Fruit fly (Drosophila melanogaster) whole organism, embryonic: ENCODE data around the gene Strip.

Experiments
- Adf1 ChIP-seq: fragments of 200-800 bp; sonication (Bioruptor generic); IDR thresholded peaks from 2 replicates; pipeline ENCODE4 v1.3.6; 2022; ENCODE audit warnings: missing biosample characterization, missing genetic modification characterization
- Atf3 ChIP-seq: fragments of 200-800 bp; sonication (Bioruptor generic); optimal IDR thresholded peaks from 3 replicates; lab custom pipeline; 2016; ENCODE audit warnings: missing biosample characterization, missing genetic modification characterization
- Blimp-1 ChIP-seq: fragments of 200-800 bp; sonication (Bioruptor generic); optimal IDR thresholded peaks from 3 replicates; lab custom pipeline; 2018; ENCODE audit warnings: missing biosample characterization, missing genetic modification characterization, mild to moderate bottlenecking, moderate library complexity, missing genetic modification reagents
- CG10274 ChIP-seq: fragments of 200-800 bp; sonication (Bioruptor generic); optimal IDR thresholded peaks from 3 replicates; lab custom pipeline; 2017; ENCODE audit warnings: missing biosample characterization, mild to moderate bottlenecking, missing genetic modification characterization
- CG10321 ChIP-seq: fragments of 200-800 bp; sonication (Bioruptor generic); IDR thresholded peaks from 2 replicates; pipeline ENCODE4 v1.3.6; 2022; ENCODE audit warnings: missing biosample characterization, missing genetic modification characterization
- CG10366 ChIP-seq: fragments of 200-800 bp; sonication (Bioruptor generic); IDR thresholded peaks from 2 replicates; pipeline ENCODE4 v1.3.6; 2022; ENCODE audit warnings: missing biosample characterization, missing genetic modification characterization
- CG11456 ChIP-seq: fragments of 200-800 bp; sonication (Bioruptor generic); IDR thresholded peaks from 3 replicates; pipeline ENCODE4 v1.3.6; 2022; ENCODE audit warnings: missing biosample characterization, missing genetic modification characterization
- CG11696 ChIP-seq: fragments of 200-800 bp; sonication (Bioruptor generic); IDR thresholded peaks from 2 replicates; pipeline ENCODE4 v1.3.6; 2022; ENCODE audit warnings: missing biosample characterization, missing genetic modification characterization
- CG12299 ChIP-seq: fragments of 200-800 bp; sonication (Bioruptor generic); optimal IDR thresholded peaks from 2 replicates; lab custom pipeline; 2018; ENCODE audit warnings: missing biosample characterization, mild to moderate bottlenecking, missing genetic modification characterization
- CG12744 ChIP-seq: fragments of 200-800 bp; sonication (Bioruptor generic); optimal IDR thresholded peaks from 2 replicates; lab custom pipeline; 2016; ENCODE audit warnings: missing biosample characterization, missing genetic modification characterization
- CG14050 ChIP-seq: fragments of 200-800 bp; sonication (Bioruptor generic); IDR thresholded peaks from 3 replicates; pipeline ENCODE4 v1.3.6; 2022; ENCODE audit warnings: missing biosample characterization, missing genetic modification characterization
- CG17359 ChIP-seq: fragments of 200-800 bp; sonication (Bioruptor generic); optimal IDR thresholded peaks from 3 replicates; lab custom pipeline; 2018; ENCODE audit warnings: missing biosample characterization, mild to moderate bottlenecking, missing genetic modification characterization, moderate library complexity
- CG17912 ChIP-seq: fragments of 200-800 bp; sonication (Bioruptor generic); optimal IDR thresholded peaks from 2 replicates; lab custom pipeline; 2018; ENCODE audit warnings: missing biosample characterization, mild to moderate bottlenecking, missing genetic modification characterization
- CG31224 ChIP-seq: fragments of 200-800 bp; sonication (Bioruptor generic); IDR thresholded peaks from 2 replicates; pipeline ENCODE4 v1.3.6; 2022; ENCODE audit warnings: missing biosample characterization, missing genetic modification characterization
- CG32772 ChIP-seq: fragments of 200-800 bp; sonication (Bioruptor generic); IDR thresholded peaks from 2 replicates; pipeline ENCODE4 v1.3.6; 2022; ENCODE audit warnings: missing biosample characterization, missing genetic modification characterization
- CG4360 ChIP-seq: fragments of 200-800 bp; sonication (Bioruptor generic); IDR thresholded peaks from 2 replicates; pipeline ENCODE4 v1.3.6; 2022; ENCODE audit warnings: missing biosample characterization, missing genetic modification characterization
- CG4820 ChIP-seq: fragments of 200-800 bp; sonication (Bioruptor generic); optimal IDR thresholded peaks from 3 replicates; lab custom pipeline; 2016; ENCODE audit warnings: missing biosample characterization, missing genetic modification characterization
- CG5245 ChIP-seq: fragments of 200-800 bp; sonication (Bioruptor generic); optimal IDR thresholded peaks from 3 replicates; lab custom pipeline; 2016; ENCODE audit warnings: missing biosample characterization, missing genetic modification characterization
- CG6272 ChIP-seq: fragments of 200-800 bp; sonication (Bioruptor generic); IDR thresholded peaks from 2 replicates; pipeline ENCODE4 v1.3.6; 2022; ENCODE audit warnings: missing biosample characterization, missing genetic modification characterization
- CrebB ChIP-seq: fragments of 200-800 bp; sonication (Bioruptor generic); optimal IDR thresholded peaks from 3 replicates; lab custom pipeline; 2018; ENCODE audit warnings: missing biosample characterization, mild to moderate bottlenecking, missing genetic modification characterization
- D19B ChIP-seq: fragments of 200-800 bp; sonication (Bioruptor generic); optimal IDR thresholded peaks from 2 replicates; lab custom pipeline; 2017; ENCODE audit warnings: missing biosample characterization, mild to moderate bottlenecking, missing genetic modification characterization
- Dbx ChIP-seq: fragments of 200-800 bp; sonication (Bioruptor generic); IDR thresholded peaks from 3 replicates; pipeline ENCODE4 v1.3.6; 2022; ENCODE audit warnings: missing biosample characterization, missing genetic modification characterization
- Dref ChIP-seq: fragments of 200-800 bp; sonication (Bioruptor generic); IDR thresholded peaks from 2 replicates; pipeline ENCODE4 v1.3.6; 2022; ENCODE audit warnings: missing biosample characterization, missing genetic modification characterization
- E2f2 ChIP-seq: fragments of 200-800 bp; sonication (Bioruptor generic); IDR thresholded peaks from 2 replicates; pipeline ENCODE4 v1.3.6; 2022; ENCODE audit warnings: missing biosample characterization, missing genetic modification characterization
- Gsc ChIP-seq: fragments of 200-800 bp; sonication (Bioruptor generic); IDR thresholded peaks from 2 replicates; pipeline ENCODE4 v1.3.6; 2022; ENCODE audit warnings: missing biosample characterization, missing genetic modification characterization
- HLH3B ChIP-seq: fragments of 200-800 bp; sonication (Bioruptor generic); IDR thresholded peaks from 2 replicates; pipeline ENCODE4 v1.3.6; 2022; ENCODE audit warnings: missing biosample characterization, missing genetic modification characterization
- Hey ChIP-seq: fragments of 200-800 bp; sonication (Bioruptor generic); optimal IDR thresholded peaks from 3 replicates; lab custom pipeline; 2018; ENCODE audit warnings: missing biosample characterization, mild to moderate bottlenecking, missing genetic modification characterization
- HmgZ ChIP-seq: fragments of 200-800 bp; sonication (Bioruptor generic); optimal IDR thresholded peaks from 2 replicates; lab custom pipeline; 2018; ENCODE audit warnings: missing biosample characterization, mild to moderate bottlenecking, missing genetic modification characterization
- NC2α ChIP-seq: fragments of 200-800 bp; sonication (Bioruptor generic); optimal IDR thresholded peaks from 2 replicates; lab custom pipeline; 2016; ENCODE audit warnings: missing biosample characterization, missing genetic modification characterization
- Neu2 ChIP-seq: fragments of 200-800 bp; sonication (Bioruptor generic); optimal IDR thresholded peaks from 3 replicates; lab custom pipeline; 2016; ENCODE audit warnings: missing biosample characterization, missing genetic modification characterization, borderline replicate concordance
- Opbp ChIP-seq: fragments of 200-800 bp; sonication (Bioruptor generic); IDR thresholded peaks from 3 replicates; pipeline ENCODE4 v1.3.6; 2022; ENCODE audit warnings: missing biosample characterization, missing genetic modification characterization; ENCODE audit not compliant: partially characterized antibody
- Ravus ChIP-seq: fragments of 200-800 bp; sonication (Bioruptor generic); IDR thresholded peaks from 2 replicates; pipeline ENCODE4 v1.3.6; 2022; ENCODE audit warnings: missing biosample characterization, missing genetic modification characterization
- Sin3A ChIP-seq: fragments of >200 bp; optimal IDR thresholded peaks from 2 replicates; lab custom pipeline; 2018
- Sry-β ChIP-seq: fragments of 200-800 bp; sonication (Bioruptor generic); optimal IDR thresholded peaks from 2 replicates; lab custom pipeline; 2018; ENCODE audit warnings: missing biosample characterization, mild to moderate bottlenecking, missing genetic modification characterization, moderate library complexity
- Xbp1 ChIP-seq: fragments of 200-800 bp; sonication (Bioruptor generic); optimal IDR thresholded peaks from 3 replicates; lab custom pipeline; 2016; ENCODE audit warnings: missing biosample characterization, mild to moderate bottlenecking, missing genetic modification characterization
- dm ChIP-seq: fragments of 200-800 bp; sonication (Bioruptor generic); optimal IDR thresholded peaks from 3 replicates; lab custom pipeline; 2016; ENCODE audit warnings: missing biosample characterization, missing genetic modification characterization
- dmrt11E ChIP-seq: fragments of 200-800 bp; sonication (Bioruptor generic); optimal IDR thresholded peaks from 3 replicates; lab custom pipeline; 2018; ENCODE audit warnings: missing biosample characterization, mild to moderate bottlenecking, missing genetic modification characterization, moderate library complexity
- dysf ChIP-seq: fragments of 200-800 bp; sonication (Bioruptor generic); IDR thresholded peaks from 3 replicates; pipeline ENCODE4 v1.3.6; 2022; ENCODE audit warnings: missing biosample characterization, missing genetic modification characterization
- ewg ChIP-seq: fragments of 200-800 bp; sonication (Bioruptor generic); optimal IDR thresholded peaks from 3 replicates; lab custom pipeline; 2017; ENCODE audit warnings: mild to moderate bottlenecking, missing biosample characterization, missing genetic modification reagents, missing genetic modification characterization
- fd64A ChIP-seq: fragments of 200-800 bp; sonication (Bioruptor generic); optimal IDR thresholded peaks from 3 replicates; lab custom pipeline; 2018; ENCODE audit warnings: missing biosample characterization, mild to moderate bottlenecking, missing genetic modification characterization
- fd96Cb ChIP-seq: fragments of 200-800 bp; sonication (Bioruptor generic); optimal IDR thresholded peaks from 2 replicates; lab custom pipeline; 2018; ENCODE audit warnings: missing biosample characterization, mild to moderate bottlenecking, missing genetic modification characterization, moderate library complexity
- gro ChIP-seq: fragments of 200-800 bp; sonication (Bioruptor generic); optimal IDR thresholded peaks from 2 replicates; lab custom pipeline; 2016; ENCODE audit warnings: missing biosample characterization, missing genetic modification characterization
- luna ChIP-seq: fragments of 200-800 bp; sonication (Bioruptor generic); optimal IDR thresholded peaks from 2 replicates; lab custom pipeline; 2016; ENCODE audit warnings: missing biosample characterization, missing genetic modification characterization
- maf-S ChIP-seq: fragments of 200-800 bp; sonication (Bioruptor generic); optimal IDR thresholded peaks from 2 replicates; lab custom pipeline; 2016; ENCODE audit warnings: missing biosample characterization, missing genetic modification characterization
- mam ChIP-seq: fragments of 200-800 bp; sonication (Bioruptor generic); optimal IDR thresholded peaks from 3 replicates; lab custom pipeline; 2016; ENCODE audit warnings: missing biosample characterization, missing genetic modification characterization
- mirr ChIP-seq: fragments of 200-800 bp; sonication (Bioruptor generic); optimal IDR thresholded peaks from 3 replicates; lab custom pipeline; 2018; ENCODE audit warnings: missing biosample characterization, mild to moderate bottlenecking, missing genetic modification characterization
- otp ChIP-seq: fragments of 200-800 bp; sonication (Bioruptor generic); IDR thresholded peaks from 3 replicates; pipeline ENCODE4, ENCODE4 v1.3.6; 2022; ENCODE audit warnings: missing biosample characterization, missing genetic modification characterization
- ro ChIP-seq: fragments of 200-800 bp; sonication (Bioruptor generic); IDR thresholded peaks from 2 replicates; pipeline ENCODE4 v1.3.6; 2022; ENCODE audit warnings: missing biosample characterization, missing genetic modification characterization
- sens-2 ChIP-seq: fragments of 200-800 bp; sonication (Bioruptor generic); IDR thresholded peaks from 2 replicates; pipeline ENCODE4 v1.3.6; 2022; ENCODE audit warnings: missing biosample characterization, missing genetic modification characterization
- sob ChIP-seq: fragments of 200-800 bp; sonication (Bioruptor generic); IDR thresholded peaks from 2 replicates; pipeline ENCODE4 v1.3.6; 2022; ENCODE audit warnings: missing biosample characterization, missing genetic modification characterization
- sr ChIP-seq: fragments of 200-800 bp; sonication (Bioruptor generic); IDR thresholded peaks from 3 replicates; pipeline ENCODE4 v1.3.6; 2022; ENCODE audit warnings: missing biosample characterization, missing genetic modification characterization
- stwl ChIP-seq: fragments of 200-800 bp; sonication (Bioruptor generic); optimal IDR thresholded peaks from 3 replicates; lab custom pipeline; 2018; ENCODE audit warnings: missing biosample characterization, mild to moderate bottlenecking, missing genetic modification characterization, moderate library complexity
- wor ChIP-seq: fragments of 200-800 bp; sonication (Bioruptor generic); IDR thresholded peaks from 2 replicates; pipeline ENCODE4 v1.3.6; 2022; ENCODE audit warnings: missing biosample characterization, missing genetic modification characterization

Gene Strip

DNA sequence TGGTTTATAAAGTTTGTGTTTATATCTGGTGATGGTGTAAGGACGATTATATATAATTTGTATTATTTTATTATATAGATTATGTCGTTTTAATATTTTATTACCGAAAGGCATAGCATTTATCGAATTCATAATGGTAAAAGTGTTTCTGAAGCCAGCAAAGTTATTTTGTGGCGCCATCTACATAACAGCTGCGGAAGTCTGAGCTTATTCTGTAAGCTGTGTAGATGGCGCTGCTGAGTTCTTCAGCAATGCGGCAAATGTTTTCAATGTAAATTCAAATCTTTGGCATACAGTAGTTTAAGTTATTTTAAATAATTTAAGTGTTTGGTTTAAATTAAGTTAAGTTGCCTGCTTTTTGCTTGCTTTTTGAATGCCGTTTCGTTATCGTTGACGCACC, 40.3 kb downstream of the Strip start (continued):
- peak; percentile 55 for TF ChIP-seq CG17359 (tag; lab: Kevin White, UChicago)
- no peak for TF ChIP-seq CG11696
- 0 out of 3 replicates have a peak, but pooled peaks have one; percentile 21 for TF ChIP-seq sr (GFP tag; lab: Robert Waterston, UW)
- TF ChIP-seq CG31224 = no peak
- TF ChIP-seq CG14050 (GFP tag; lab: Robert Waterston, UW) = no peak
- no peak for TF ChIP-seq ewg
- no peak for TF ChIP-seq CG10274 (GFP tag; lab: Kevin White, UChicago)
- no peak for TF ChIP-seq CrebB (tag; lab: Kevin White, UChicago)
- no peak for TF ChIP-seq NC2α (GFP tag; lab: Kevin White, UChicago)
- TF ChIP-seq sob = peak; percentile 53; the same call in 1 of the 2 replicates
- TF ChIP-seq Hey (tag; lab: Kevin White, UChicago) = no peak
- TF ChIP-seq gro (GFP tag; lab: Kevin White, UChicago) = no peak
- no peak for TF ChIP-seq Gsc (GFP tag; lab: Robert Waterston, UW)
- no peak for TF ChIP-seq Adf1 (GFP tag; lab: Robert Waterston, UW)
- peak; percentile 48 for TF ChIP-seq CG10366 (GFP tag; lab: Robert Waterston, UW)
- no peak for TF ChIP-seq HmgZ (tag; lab: Kevin White, UChicago)
- no peak for TF ChIP-seq CG17912 (GFP tag; lab: Kevin White, UChicago)
- peak; percentile 11 for TF ChIP-seq Blimp-1 (GFP tag; lab: Kevin White, UChicago)
- TF ChIP-seq dm (GFP tag; lab: Kevin White, UChicago) = no peak
- no peak for TF ChIP-seq CG12744 (GFP tag; lab: Kevin White, UChicago)
- TF ChIP-seq mam (GFP tag; lab: Kevin White, UChicago) = no peak
- peak; percentile 76 for TF ChIP-seq E2f2
- TF ChIP-seq Dref (GFP tag; lab: Robert Waterston, UW) = no peak
- no peak for TF ChIP-seq maf-S
- no peak for TF ChIP-seq Neu2
- TF ChIP-seq fd64A (GFP tag; lab: Kevin White, UChicago) = no peak
- no peak for TF ChIP-seq D19B (GFP tag; lab: Kevin White, UChicago)
- no peak for TF ChIP-seq Atf3 (GFP tag; lab: Kevin White, UChicago)
- TF ChIP-seq Opbp (GFP tag; lab: Robert Waterston, UW) = peak; percentile 18; the same call in 1 of the 3 replicates
- TF ChIP-seq CG12299 (tag; lab: Kevin White, UChicago) = no peak
- no peak for TF ChIP-seq wor
- peak; percentile 31 for TF ChIP-seq Xbp1
- TF ChIP-seq otp (GFP tag; lab: Robert Waterston, UW) = peak; percentile 12; the same call in 1 of the 3 replicates
- TF ChIP-seq Sin3A = no peak
- no peak for TF ChIP-seq HLH3B
- TF ChIP-seq fd96Cb (tag; lab: Kevin White, UChicago) = peak; percentile 3
- peak; percentile 56; the same call in 2 of the 3 replicates for TF ChIP-seq dysf
- peak; percentile 24; the same call in 1 of the 2 replicates for TF ChIP-seq CG4360
- TF ChIP-seq luna (GFP tag; lab: Kevin White, UChicago) = no peak
- peak; percentile 50; the same call in 1 of the 3 replicates for TF ChIP-seq Dbx (GFP tag; lab: Robert Waterston, UW)
- TF ChIP-seq mirr (GFP tag; lab: Kevin White, UChicago) = no peak
- no peak for TF ChIP-seq Sry-β
- TF ChIP-seq CG32772 = peak; percentile 40; the same call in 1 of the 2 replicates
- TF ChIP-seq dmrt11E (tag; lab: Kevin White, UChicago) = no peak
- no peak for TF ChIP-seq ro (GFP tag; lab: Robert Waterston, UW)
- TF ChIP-seq stwl (tag; lab: Kevin White, UChicago) = peak; percentile 74
- TF ChIP-seq sens-2 (GFP tag; lab: Robert Waterston, UW) = 0 out of 2 replicates have a peak, but pooled peaks have one; percentile 7
- no peak for TF ChIP-seq CG6272 (GFP tag; lab: Robert Waterston, UW)
- no peak for TF ChIP-seq Ravus (GFP tag; lab: Robert Waterston, UW)
- peak; percentile 93 for TF ChIP-seq CG11456 (GFP tag; lab: Robert Waterston, UW)
- peak; percentile 34 for TF ChIP-seq CG4820 (GFP tag; lab: Kevin White, UChicago)
- peak; percentile 52 for TF ChIP-seq CG5245 (GFP tag; lab: Kevin White, UChicago)
- no peak for TF ChIP-seq CG10321 (GFP tag; lab: Robert Waterston, UW)
